Worm (Caenorhabditis elegans): Measurements from ENCODE around the gene ubc-7.

The ubc-7 gene

ce11 chrIII:9667591-9668265 is 36.8 kb upstream of the ubc-7 start, which contains the start of gene C07A9.9 (continued):
- no peak for TF ChIP-seq ztf-1 (GFP tag; conservative IDR thresholded peaks at IDR 0.05)
- peak; percentile 84 for TF ChIP-seq F13H6.1 (tag; optimal IDR thresholded peaks at IDR 0.05)

ce11 chrIII:9666668-9667067 is 35.7 kb upstream of the ubc-7 start:
- TF ChIP-seq nhr-12 (tag; optimal IDR thresholded peaks at IDR 0.05) (no peak), sma-9 (GFP tag; optimal IDR thresholded peaks at IDR 0.05) (peak; percentile 64), sma-9 (tag; optimal IDR thresholded peaks at IDR 0.05) (no peak), blmp-1 (tag; optimal IDR thresholded peaks at IDR 0.05; ENCODE audit: insufficient read depth) (peak; percentile 88), nhr-25 (tag; optimal IDR thresholded peaks at IDR 0.05) (peak; percentile 45), crh-2 (tag; optimal IDR thresholded peaks at IDR 0.05) (no peak), elt-1 (tag; optimal IDR thresholded peaks at IDR 0.05) (no peak), fos-1 (tag; optimal IDR thresholded peaks at IDR 0.05) (peak; percentile 67), ama-1 (optimal IDR thresholded peaks at IDR 0.05) (no peak), alr-1 (tag; optimal IDR thresholded peaks at IDR 0.05) (no peak)

ce11 chrIII:9666239-9666638 is 35.3 kb upstream of the ubc-7 start:
- TF ChIP-seq sem-4 (tag; optimal IDR thresholded peaks at IDR 0.05) = peak; percentile 15
- no peak for TF ChIP-seq ZK546.5 (tag; optimal IDR thresholded peaks at IDR 0.05)
- no peak for TF ChIP-seq aly-2 (tag; optimal IDR thresholded peaks at IDR 0.05)
- TF ChIP-seq egl-27 (tag; optimal IDR thresholded peaks at IDR 0.05) = peak; percentile 18
- TF ChIP-seq alr-1 (tag; optimal IDR thresholded peaks at IDR 0.05) = no peak
- TF ChIP-seq skn-1 (tag; optimal IDR thresholded peaks at IDR 0.05) = no peak
- no peak for TF ChIP-seq ztf-1 (GFP tag; conservative IDR thresholded peaks at IDR 0.05)
- TF ChIP-seq peb-1 (tag; optimal IDR thresholded peaks at IDR 0.05) = no peak
- TF ChIP-seq elt-3 (tag; optimal IDR thresholded peaks at IDR 0.05) = no peak
- no peak for TF ChIP-seq fos-1 (tag; optimal IDR thresholded peaks at IDR 0.05)
- TF ChIP-seq nhr-77 (tag; optimal IDR thresholded peaks at IDR 0.05) = no peak
- peak; percentile 7 for TF ChIP-seq unc-55 (GFP tag; optimal IDR thresholded peaks at IDR 0.05)
- no peak for TF ChIP-seq ama-1 (optimal IDR thresholded peaks at IDR 0.05)
- no peak for TF ChIP-seq ceh-82 (tag; optimal IDR thresholded peaks at IDR 0.05)
- TF ChIP-seq mab-5 (tag; optimal IDR thresholded peaks at IDR 0.05) = no peak
- peak; percentile 18 for TF ChIP-seq gmeb-1 (tag; optimal IDR thresholded peaks at IDR 0.05)
- no peak for TF ChIP-seq mbf-1 (tag; optimal IDR thresholded peaks at IDR 0.05)
- TF ChIP-seq sma-3 (GFP tag; optimal IDR thresholded peaks at IDR 0.05) = peak; percentile 55
- TF ChIP-seq nhr-25 (tag; optimal IDR thresholded peaks at IDR 0.05) = peak; percentile 14
- TF ChIP-seq nhr-6 (tag; optimal IDR thresholded peaks at IDR 0.05) = peak; percentile 20
- no peak for TF ChIP-seq blmp-1 (tag; optimal IDR thresholded peaks at IDR 0.05; ENCODE audit: insufficient read depth)
- TF ChIP-seq elt-1 (tag; optimal IDR thresholded peaks at IDR 0.05) = no peak
- no peak for TF ChIP-seq nhr-12 (tag; optimal IDR thresholded peaks at IDR 0.05)
- TF ChIP-seq nhr-10 (tag; optimal IDR thresholded peaks at IDR 0.05) = no peak
- no peak for TF ChIP-seq unc-62 (GFP tag; optimal IDR thresholded peaks at IDR 0.05)
- TF ChIP-seq lin-13 (GFP tag; optimal IDR thresholded peaks at IDR 0.05) = no peak
- TF ChIP-seq C34F6.9 (tag; optimal IDR thresholded peaks at IDR 0.05) = no peak
- peak in 1 of 2 experiments; percentile 4 for TF ChIP-seq lsy-2 (tag; optimal IDR thresholded peaks at IDR 0.05)
- TF ChIP-seq mdl-1 (tag; optimal IDR thresholded peaks at IDR 0.05) = no peak
- peak; percentile 94 for TF ChIP-seq sma-9 (GFP tag; optimal IDR thresholded peaks at IDR 0.05)
- no peak for TF ChIP-seq sma-9 (tag; optimal IDR thresholded peaks at IDR 0.05)
- TF ChIP-seq snpc-4 (tag; optimal IDR thresholded peaks at IDR 0.05) = no peak
- peak; percentile 59 for TF ChIP-seq nhr-129 (tag; optimal IDR thresholded peaks at IDR 0.05)

- TF ChIP-seq unc-55 (GFP tag; optimal IDR thresholded peaks at IDR 0.05) (peak; percentile 73), Y55F3AM.14 (GFP tag; optimal IDR thresholded peaks at IDR 0.05) (no peak), ztf-11 (tag; optimal IDR thresholded peaks at IDR 0.05) (no peak), crh-2 (tag; optimal IDR thresholded peaks at IDR 0.05) (no peak), snpc-4 (tag; optimal IDR thresholded peaks at IDR 0.05) (no peak), nhr-23 (tag; optimal IDR thresholded peaks at IDR 0.05) (no peak), unc-62 (GFP tag; optimal IDR thresholded peaks at IDR 0.05) (no peak), sma-9 (GFP tag; optimal IDR thresholded peaks at IDR 0.05) (peak; percentile 51), sma-9 (tag; optimal IDR thresholded peaks at IDR 0.05) (no peak), C34F6.9 (tag; optimal IDR thresholded peaks at IDR 0.05) (peak; percentile 67), dmd-4 (tag; optimal IDR thresholded peaks at IDR 0.05) (no peak), alr-1 (tag; optimal IDR thresholded peaks at IDR 0.05) (no peak), nhr-12 (tag; optimal IDR thresholded peaks at IDR 0.05) (no peak), nhr-21 (tag; optimal IDR thresholded peaks at IDR 0.05) (peak; percentile 61), F13H6.1 (tag; optimal IDR thresholded peaks at IDR 0.05) (peak; percentile 21), mbf-1 (tag; optimal IDR thresholded peaks at IDR 0.05) (no peak), fos-1 (tag; optimal IDR thresholded peaks at IDR 0.05) (peak; percentile 45), nhr-11 (tag; optimal IDR thresholded peaks at IDR 0.05) (no peak), blmp-1 (tag; optimal IDR thresholded peaks at IDR 0.05; ENCODE audit: insufficient read depth) (no peak), R02D3.7 (tag; optimal IDR thresholded peaks at IDR 0.05) (no peak), sma-3 (GFP tag; optimal IDR thresholded peaks at IDR 0.05) (no peak), aly-2 (tag; optimal IDR thresholded peaks at IDR 0.05) (no peak), lsy-2 (tag; optimal IDR thresholded peaks at IDR 0.05) (peak in 1 of 2 experiments; percentile 44), nhr-237 (tag; optimal IDR thresholded peaks at IDR 0.05) (no peak), mdl-1 (tag; optimal IDR thresholded peaks at IDR 0.05) (peak in 1 of 2 experiments; percentile 48), ZK546.5 (tag; optimal IDR thresholded peaks at IDR 0.05) (no peak), lin-13 (GFP tag; optimal IDR thresholded peaks at IDR 0.05) (no peak), skn-1 (tag; optimal IDR thresholded peaks at IDR 0.05) (no peak), nhr-77 (tag; optimal IDR thresholded peaks at IDR 0.05) (no peak)
Observed at ce11 chrIII:9665490-9666179, 34.7 kb upstream of the ubc-7 start.

All from whole organism, L2 larva.